Fruit fly (Drosophila melanogaster): Measurements from ENCODE around the gene Zw10.

Gene Zw10

DNA sequence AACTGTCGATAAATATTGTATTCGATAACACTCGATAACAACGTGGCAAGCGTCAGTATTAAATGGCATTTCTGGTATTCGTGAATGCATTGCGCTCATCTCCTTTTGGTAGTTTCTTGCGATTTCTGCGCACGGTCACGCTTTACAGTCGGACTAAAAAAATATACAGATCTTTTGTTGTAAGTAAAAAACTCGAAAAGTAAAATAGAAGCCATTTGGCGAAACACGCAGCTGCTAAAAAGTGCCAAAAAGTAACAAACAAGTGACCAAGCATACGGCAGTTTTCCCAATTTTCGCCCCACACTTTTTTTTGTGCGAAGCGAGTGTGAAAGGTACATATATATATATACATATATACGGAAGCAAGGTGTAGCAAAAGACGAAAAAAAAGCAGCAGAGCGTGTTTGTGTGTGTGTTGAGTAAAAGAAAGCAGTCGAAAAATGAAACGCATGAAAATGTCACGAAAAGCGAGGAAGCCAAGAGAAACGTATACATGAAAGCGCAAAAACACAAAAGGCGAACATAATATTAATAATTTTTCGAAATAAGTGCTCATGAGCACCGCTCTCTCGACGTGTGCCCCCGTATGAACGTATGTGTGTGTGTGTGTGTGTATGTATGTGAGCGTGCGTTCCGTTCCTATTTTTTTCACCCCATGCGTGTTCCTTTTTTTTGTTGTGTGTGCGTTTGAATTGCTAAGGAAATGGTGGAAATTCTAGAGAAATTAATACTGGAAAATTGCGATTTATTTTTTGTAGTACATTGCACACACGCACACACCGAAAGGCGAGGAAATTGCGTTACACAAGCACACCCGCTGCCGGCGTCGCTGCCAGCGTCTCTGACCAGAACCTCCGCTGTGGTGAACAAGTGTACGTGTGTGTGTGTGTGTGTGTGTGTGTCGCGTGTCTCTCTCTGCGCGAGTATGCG lies 30.1 kb downstream of the Zw10 start, which contains the start of gene sgg:
sgg (plus strand) TSS at position 106 of the 930 bp plus-strand sequence.
- no peak for TF ChIP-seq Vsx2 (GFP tag; optimal IDR thresholded peaks at IDR 0.05; ENCODE audit: partially characterized antibody)
- TF ChIP-seq Hr83 (GFP tag; optimal IDR thresholded peaks at IDR 0.05; ENCODE audit: poor library complexity, severe bottlenecking) = peak; percentile 22
- peak; percentile 74 for TF ChIP-seq N (GFP tag; optimal IDR thresholded peaks at IDR 0.05)
- no peak for TF ChIP-seq Rel (GFP tag; optimal IDR thresholded peaks at IDR 0.05)
- peak; percentile 30 for TF ChIP-seq Rel (tag; optimal IDR thresholded peaks at IDR 0.05)
- no peak for TF ChIP-seq woc (GFP tag; optimal IDR thresholded peaks at IDR 0.05)
- TF ChIP-seq jim (GFP tag; optimal IDR thresholded peaks at IDR 0.05) = no peak
- peak; percentile 66 for TF ChIP-seq h (GFP tag; optimal IDR thresholded peaks at IDR 0.05)
- peak; percentile 64 for TF ChIP-seq psq (GFP tag; optimal IDR thresholded peaks at IDR 0.05)

DNA sequence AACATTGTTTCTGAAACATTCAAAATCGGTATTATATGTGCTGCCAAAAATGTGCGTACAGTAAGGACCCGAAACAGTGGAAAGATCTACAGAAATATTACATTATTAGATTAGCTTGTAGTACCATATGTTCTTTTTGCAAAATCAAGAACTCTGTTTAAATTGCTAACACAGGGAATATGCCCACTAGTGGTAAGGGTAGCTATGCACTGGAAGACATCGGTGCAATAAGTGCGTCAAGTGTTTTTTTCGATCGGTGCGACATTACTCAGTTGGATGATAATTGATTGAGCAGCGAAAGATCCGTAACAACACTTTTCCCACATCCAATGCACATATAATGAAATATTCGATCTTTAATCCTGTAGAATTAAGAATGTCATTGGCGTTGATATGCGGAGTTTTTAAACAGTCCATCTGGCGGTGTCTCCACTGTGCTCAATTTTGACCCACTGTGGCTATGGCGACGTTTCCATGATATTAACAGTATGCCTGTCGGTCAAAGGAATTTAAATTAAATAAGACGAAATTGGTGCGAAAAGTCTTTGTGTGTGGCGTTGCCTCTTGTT lies 31.2 kb downstream of the Zw10 start:
- TF ChIP-seq CG32264 (GFP tag; optimal IDR thresholded peaks at IDR 0.05) (no peak), woc (GFP tag; optimal IDR thresholded peaks at IDR 0.05) (peak; percentile 17), usp (GFP tag; optimal IDR thresholded peaks at IDR 0.05) (no peak), Dif (GFP tag; optimal IDR thresholded peaks at IDR 0.05; ENCODE audit: partially characterized antibody) (no peak), dl (GFP tag; optimal IDR thresholded peaks at IDR 0.05; ENCODE audit: insufficient read depth in 1 of 2, partially characterized antibody in 2 of 2) (no peak), Hr83 (GFP tag; optimal IDR thresholded peaks at IDR 0.05; ENCODE audit: poor library complexity, severe bottlenecking) (no peak), Dfd (GFP tag; optimal IDR thresholded peaks at IDR 0.05) (no peak), fru (GFP tag; optimal IDR thresholded peaks at IDR 0.05) (no peak), jim (GFP tag; optimal IDR thresholded peaks at IDR 0.05) (no peak), Vsx2 (GFP tag; optimal IDR thresholded peaks at IDR 0.05; ENCODE audit: partially characterized antibody) (no peak), dmrt93B (GFP tag; optimal IDR thresholded peaks at IDR 0.05) (no peak), pan (optimal IDR thresholded peaks at IDR 0.05) (no peak), brk (GFP tag; optimal IDR thresholded peaks at IDR 0.05) (no peak), Jra (GFP tag; optimal IDR thresholded peaks at IDR 0.05) (no peak), Rel (GFP tag; optimal IDR thresholded peaks at IDR 0.05) (no peak), Rel (tag; optimal IDR thresholded peaks at IDR 0.05) (no peak), br (GFP tag; optimal IDR thresholded peaks at IDR 0.05) (peak; percentile 6), tai (GFP tag; optimal IDR thresholded peaks at IDR 0.05) (no peak), lola (GFP tag; optimal IDR thresholded peaks at IDR 0.05) (no peak), Myc (optimal IDR thresholded peaks at IDR 0.05) (no peak), Mio (GFP tag; optimal IDR thresholded peaks at IDR 0.05) (no peak), Abd-B (GFP tag; optimal IDR thresholded peaks at IDR 0.05) (no peak), ey (GFP tag; optimal IDR thresholded peaks at IDR 0.05) (peak; percentile 15), OdsH (GFP tag; optimal IDR thresholded peaks at IDR 0.05) (no peak), dsf (GFP tag; optimal IDR thresholded peaks at IDR 0.05; ENCODE audit: borderline replicate concordance) (no peak), rgr (GFP tag; optimal IDR thresholded peaks at IDR 0.05) (peak; percentile 34), Hr78 (GFP tag; optimal IDR thresholded peaks at IDR 0.05) (no peak), psq (GFP tag; optimal IDR thresholded peaks at IDR 0.05) (no peak), Sp1 (GFP tag; optimal IDR thresholded peaks at IDR 0.05) (no peak), foxo (GFP tag; optimal IDR thresholded peaks at IDR 0.05) (peak in 1 of 2 experiments; percentile 27), sv (GFP tag; optimal IDR thresholded peaks at IDR 0.05) (no peak), CG9705 (GFP tag; optimal IDR thresholded peaks at IDR 0.05) (no peak), sage (GFP tag; optimal IDR thresholded peaks at IDR 0.05) (no peak)

Data from whole organism, wandering third instar larva.